Fruit fly (Drosophila melanogaster): ENCODE measurements around the gene CG11854.

CG11854 gene

DNA sequence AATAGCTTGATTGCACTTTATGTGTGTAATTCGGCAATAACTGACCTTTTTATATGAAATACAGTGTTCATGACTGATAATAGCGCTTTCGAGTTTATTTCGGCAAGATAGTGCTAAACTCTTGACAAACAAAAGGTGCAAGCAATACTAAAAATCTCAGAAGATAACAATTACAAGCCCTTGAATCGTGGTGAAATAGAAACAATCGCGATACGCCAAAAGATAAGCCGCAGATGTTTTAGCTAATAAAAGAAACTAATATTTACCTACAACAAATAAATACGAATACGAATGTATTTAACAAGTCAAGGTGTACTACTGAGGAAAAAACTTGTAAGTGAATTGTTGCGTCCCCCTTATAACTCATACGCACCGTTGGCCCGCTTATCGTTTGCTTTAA is 33.5 kb downstream of the CG11854 start (continued):
- TF ChIP-seq CG6272 (GFP tag; IDR thresholded peaks at IDR 0.05) (no peak), trh (GFP tag; optimal IDR thresholded peaks at IDR 0.05) (no peak), Abd-B (GFP tag; optimal IDR thresholded peaks at IDR 0.05) (no peak), Pdp1 (GFP tag; optimal IDR thresholded peaks at IDR 0.05) (no peak), Bgb (GFP tag; IDR thresholded peaks at IDR 0.05; ENCODE audit: partially characterized antibody) (no peak), Dip3 (GFP tag; optimal IDR thresholded peaks at IDR 0.05) (no peak), ase (GFP tag; IDR thresholded peaks at IDR 0.05) (no peak), Mrtf (GFP tag; IDR thresholded peaks at IDR 0.05) (no peak), Elba2 (GFP tag; optimal IDR thresholded peaks at IDR 0.05) (no peak), amos (GFP tag; IDR thresholded peaks at IDR 0.05; ENCODE audit: partially characterized antibody) (no peak), NFAT (GFP tag; IDR thresholded peaks at IDR 0.05) (no peak), sna (GFP tag; IDR thresholded peaks at IDR 0.05; ENCODE audit: partially characterized antibody) (no peak), odd (GFP tag; optimal IDR thresholded peaks at IDR 0.05) (peak; percentile 61), Eip74EF (GFP tag; optimal IDR thresholded peaks at IDR 0.05) (no peak), ara (GFP tag; IDR thresholded peaks at IDR 0.05) (no peak), CG32767 (GFP tag; IDR thresholded peaks at IDR 0.05) (no peak), pita (GFP tag; optimal IDR thresholded peaks at IDR 0.05) (no peak), CG17385 (GFP tag; optimal IDR thresholded peaks at IDR 0.05) (peak; percentile 22), CG15696 (tag; optimal IDR thresholded peaks at IDR 0.05) (no peak), CG32532 (GFP tag; IDR thresholded peaks at IDR 0.05) (no peak), Hand (GFP tag; optimal IDR thresholded peaks at IDR 0.05) (peak; percentile 52), ttk (GFP tag; IDR thresholded peaks at IDR 0.05) (no peak), CG15269 (tag; optimal IDR thresholded peaks at IDR 0.05) (peak; percentile 55), CG10959 (GFP tag; IDR thresholded peaks at IDR 0.05) (no peak), CG17186 (GFP tag; optimal IDR thresholded peaks at IDR 0.05) (no peak), Lim3 (GFP tag; IDR thresholded peaks at IDR 0.05) (no peak), ewg (GFP tag; optimal IDR thresholded peaks at IDR 0.05) (no peak), CG4360 (GFP tag; IDR thresholded peaks at IDR 0.05) (no peak), fd64A (GFP tag; optimal IDR thresholded peaks at IDR 0.05) (no peak), CG6175 (GFP tag; IDR thresholded peaks at IDR 0.05) (no peak), CG13296 (GFP tag; optimal IDR thresholded peaks at IDR 0.05) (peak; percentile 81), dati (GFP tag; IDR thresholded peaks at IDR 0.05) (no peak), gcm (GFP tag; optimal IDR thresholded peaks at IDR 0.05) (no peak), HLH4C (GFP tag; IDR thresholded peaks at IDR 0.05; ENCODE audit: partially characterized antibody) (no peak), esg (GFP tag; conservative IDR thresholded peaks at IDR 0.05) (no peak), gsb (GFP tag; IDR thresholded peaks at IDR 0.05) (no peak), tup (GFP tag; optimal IDR thresholded peaks at IDR 0.05) (no peak), tgo (GFP tag; IDR thresholded peaks at IDR 0.05) (no peak), nmo (GFP tag; optimal IDR thresholded peaks at IDR 0.05) (no peak), grau (tag; optimal IDR thresholded peaks at IDR 0.05) (peak; percentile 15), CG7372 (GFP tag; IDR thresholded peaks at IDR 0.05) (peak; percentile 59), Usf (GFP tag; optimal IDR thresholded peaks at IDR 0.05) (no peak), CG6654 (GFP tag; optimal IDR thresholded peaks at IDR 0.05) (no peak), HLH3B (GFP tag; IDR thresholded peaks at IDR 0.05) (no peak), bab2 (GFP tag; optimal IDR thresholded peaks at IDR 0.05) (no peak), Dref (GFP tag; IDR thresholded peaks at IDR 0.05) (no peak), D19A (tag; optimal IDR thresholded peaks at IDR 0.05) (no peak), CG12219 (GFP tag; optimal IDR thresholded peaks at IDR 0.05) (no peak), kah (GFP tag; optimal IDR thresholded peaks at IDR 0.05) (no peak), CHES-1-like (GFP tag; optimal IDR thresholded peaks at IDR 0.05) (no peak), Optix (GFP tag; IDR thresholded peaks at IDR 0.05) (no peak), CG8765 (GFP tag; IDR thresholded peaks at IDR 0.05) (no peak)
